Worm (Caenorhabditis elegans): ENCODE results near the gene srg-67.
A peak's percentile ranks its signal among the peaks of the same experiment; 100 is the strongest.

Gene srg-67

ce11 chrV:5425008-5425407 lies 37.8 kb downstream of the srg-67 start (continued):
- TF ChIP-seq mdl-1 (tag; optimal IDR thresholded peaks at IDR 0.05) (peak; percentile 54 to 97), nhr-10 (tag; optimal IDR thresholded peaks at IDR 0.05) (peak; percentile 34), tra-1 (GFP tag; IDR thresholded peaks at IDR 0.05) (peak; percentile 85), php-3 (GFP tag; IDR thresholded peaks at IDR 0.05) (0 out of 2 replicates have a peak, but pooled peaks have one; percentile 16), lin-13 (GFP tag; optimal IDR thresholded peaks at IDR 0.05) (no peak), nhr-28 (tag; optimal IDR thresholded peaks at IDR 0.05) (peak; percentile 88), mxl-3 (GFP tag; optimal IDR thresholded peaks at IDR 0.05) (peak; percentile 96), sdz-12 (GFP tag; optimal IDR thresholded peaks at IDR 0.05) (no peak)

DNA sequence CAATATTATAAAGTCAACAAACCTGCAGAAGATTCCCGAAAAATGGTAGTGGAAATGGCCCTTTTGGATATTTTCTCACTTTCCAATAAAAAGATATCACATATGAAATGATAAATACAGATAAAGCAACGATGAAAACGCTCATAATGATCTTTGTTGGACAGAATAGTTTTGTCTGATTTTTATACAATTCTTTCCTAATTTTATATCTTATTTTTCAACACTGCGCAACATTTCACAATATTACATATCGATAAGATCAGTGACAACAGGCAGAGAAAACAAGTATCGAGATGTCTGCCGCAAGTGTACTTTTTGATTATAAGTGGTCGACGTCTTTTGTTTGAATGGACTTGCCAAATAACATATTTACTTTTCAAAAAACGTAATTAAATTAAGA lies 39.7 kb downstream of the srg-67 start, which contains the start of gene cyp-14A5:
Gene cyp-14A5, minus strand, starts transcription at position 163 of the 400 bp plus-strand sequence.
- TF ChIP-seq lin-13 (GFP tag; optimal IDR thresholded peaks at IDR 0.05), result no peak
- peak; percentile 66 for TF ChIP-seq zip-2 (tag; optimal IDR thresholded peaks at IDR 0.05)
- TF ChIP-seq unc-62 (GFP tag; optimal IDR thresholded peaks at IDR 0.05 in 1 of 2), result peak in 1 of 2 experiments; percentile 96
- TF ChIP-seq unc-62 (tag; optimal IDR thresholded peaks at IDR 0.05), result no peak

DNA sequence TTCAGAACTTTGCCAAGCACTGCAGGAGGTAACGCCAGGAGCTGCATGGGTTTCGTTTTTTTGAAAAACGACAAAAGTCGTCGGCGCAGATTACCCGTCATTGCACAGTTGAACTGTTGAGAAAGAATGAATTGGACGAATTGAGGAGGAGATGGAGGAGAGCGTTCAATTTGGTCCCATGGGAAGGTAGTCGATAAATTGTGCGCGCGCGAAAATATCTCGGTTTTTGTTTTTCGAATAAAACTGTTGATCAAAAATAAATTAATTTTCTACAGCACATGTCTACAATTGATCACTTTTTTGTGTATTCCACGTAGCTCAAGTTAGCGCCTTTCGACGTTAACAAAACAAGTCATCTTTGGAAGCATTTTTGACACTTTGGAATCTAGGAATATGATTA lies 42.9 kb downstream of the srg-67 start, which contains the start of gene F08F3.6:
Gene F08F3.6, minus strand, starts transcription at position 153 of the 400 bp plus-strand sequence.
- TF ChIP-seq nhr-28 (tag; optimal IDR thresholded peaks at IDR 0.05) (no peak), nhr-6 (tag; optimal IDR thresholded peaks at IDR 0.05) (no peak), hlh-30 (tag; optimal IDR thresholded peaks at IDR 0.05; ENCODE audit: insufficient read depth) (no peak), nhr-102 (tag; optimal IDR thresholded peaks at IDR 0.05) (no peak)

ce11 chrV:5412808-5413405 lies 49.9 kb downstream of the srg-67 start, which contains the start of gene F08F3.10:
F08F3.10 (plus strand) TSS chrV:5413355.
- TF ChIP-seq dmd-6 (GFP tag; IDR thresholded peaks at IDR 0.05), result peak; percentile 65
- peak in 1 of 2 experiments; percentile 22 for TF ChIP-seq mdl-1 (tag; optimal IDR thresholded peaks at IDR 0.05)
- TF ChIP-seq aha-1 (tag), result peak; percentile 83
- peak; percentile 31 for TF ChIP-seq nhr-28 (tag; optimal IDR thresholded peaks at IDR 0.05)
- peak; percentile 62 for TF ChIP-seq nhr-48 (tag; optimal IDR thresholded peaks at IDR 0.05)
- TF ChIP-seq lin-39 (tag; optimal IDR thresholded peaks at IDR 0.05), result no peak
- no peak for TF ChIP-seq tra-1 (GFP tag; IDR thresholded peaks at IDR 0.05)

Data from whole organism, L4 larva.